Fruit fly (Drosophila melanogaster): ENCODE measurements around the gene Sfmbt.

Gene Sfmbt

DNA sequence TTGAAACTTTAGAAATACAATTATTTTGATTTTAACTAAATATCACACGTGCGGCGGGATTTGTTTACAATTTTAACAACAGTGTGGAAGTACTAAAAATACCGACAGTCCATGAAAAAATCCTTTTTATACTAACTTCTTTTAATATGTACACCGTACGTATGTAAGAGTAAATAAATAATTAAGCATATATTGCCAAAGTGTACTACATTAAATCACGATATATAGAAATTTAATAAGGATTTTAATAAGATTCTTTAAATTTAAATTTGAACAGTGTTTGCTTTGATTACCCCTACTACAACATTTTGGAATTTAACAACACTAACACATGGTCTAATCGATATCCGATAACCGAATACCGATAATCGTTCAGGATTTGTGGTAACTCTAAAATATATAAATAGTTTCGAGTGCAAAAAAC lies 45.7 kb upstream of the Sfmbt start, which contains the start of the genes Ski6 and CG16812 (continued):
- TF ChIP-seq grn (GFP tag; optimal IDR thresholded peaks at IDR 0.05) (no peak), NC2α (GFP tag; optimal IDR thresholded peaks at IDR 0.05) (no peak), lmd (GFP tag; IDR thresholded peaks at IDR 0.05) (no peak), Nf-YB (GFP tag; optimal IDR thresholded peaks at IDR 0.05) (peak; percentile 47), Rfx (GFP tag; IDR thresholded peaks at IDR 0.05) (peak; percentile 73), ems (GFP tag; optimal IDR thresholded peaks at IDR 0.05) (no peak), h (optimal IDR thresholded peaks at IDR 0.05) (no peak), amos (GFP tag; IDR thresholded peaks at IDR 0.05; ENCODE audit: partially characterized antibody) (peak; percentile 16; the same call in 1 of the 2 replicates), NfI (GFP tag; optimal IDR thresholded peaks at IDR 0.05) (peak; percentile 58), Atf3 (GFP tag; optimal IDR thresholded peaks at IDR 0.05) (no peak), HLHmδ (GFP tag; optimal IDR thresholded peaks at IDR 0.05) (no peak), CG2712 (tag; optimal IDR thresholded peaks at IDR 0.05) (peak; percentile 87), Hey (tag; optimal IDR thresholded peaks at IDR 0.05) (no peak), sc (optimal IDR thresholded peaks at IDR 0.05) (no peak), sc (GFP tag; optimal IDR thresholded peaks at IDR 0.05) (no peak), H2.0 (GFP tag; IDR thresholded peaks at IDR 0.05) (peak; percentile 68), CG4424 (GFP tag; optimal IDR thresholded peaks at IDR 0.05) (peak; percentile 63), btn (GFP tag; optimal IDR thresholded peaks at IDR 0.05) (no peak), CG3726 (GFP tag; IDR thresholded peaks at IDR 0.05) (no peak), CG13123 (GFP tag; optimal IDR thresholded peaks at IDR 0.05) (peak; percentile 67), CG9797 (GFP tag; optimal IDR thresholded peaks at IDR 0.05) (peak; percentile 67), usp (GFP tag; optimal IDR thresholded peaks at IDR 0.05) (no peak), CG33213 (GFP tag; optimal IDR thresholded peaks at IDR 0.05) (peak; percentile 33), tup (GFP tag; optimal IDR thresholded peaks at IDR 0.05) (no peak), kni (GFP tag; optimal IDR thresholded peaks at IDR 0.05) (no peak), GATAe (GFP tag; conservative IDR thresholded peaks at IDR 0.05) (no peak), CG11560 (tag; IDR thresholded peaks at IDR 0.05) (no peak), zfh2 (GFP tag; optimal IDR thresholded peaks at IDR 0.05) (peak; percentile 15), CG7556 (GFP tag; optimal IDR thresholded peaks at IDR 0.05) (peak; percentile 65), slou (GFP tag; optimal IDR thresholded peaks at IDR 0.05) (peak; percentile 39), tx (GFP tag; optimal IDR thresholded peaks at IDR 0.05) (no peak), CG2199 (GFP tag; IDR thresholded peaks at IDR 0.05) (no peak), trh (GFP tag; optimal IDR thresholded peaks at IDR 0.05) (peak; percentile 36), Poxn (GFP tag; IDR thresholded peaks at IDR 0.05) (no peak), E2f1 (GFP tag; IDR thresholded peaks at IDR 0.05) (peak; percentile 68), Lim3 (GFP tag; IDR thresholded peaks at IDR 0.05) (no peak), CG17568 (GFP tag; optimal IDR thresholded peaks at IDR 0.05) (peak; percentile 83), zen (tag; optimal IDR thresholded peaks at IDR 0.05) (peak; percentile 83), MTF-1 (GFP tag; optimal IDR thresholded peaks at IDR 0.05; ENCODE audit: borderline replicate concordance) (peak; percentile 68), Xbp1 (GFP tag; optimal IDR thresholded peaks at IDR 0.05) (peak; percentile 74), CG34224 (GFP tag; IDR thresholded peaks at IDR 0.05; ENCODE audit: partially characterized antibody) (0 out of 3 replicates have a peak, but pooled peaks have one; percentile 31), z (GFP tag; IDR thresholded peaks at IDR 0.05) (no peak), Doc2 (GFP tag; IDR thresholded peaks at IDR 0.05) (no peak), CG4707 (GFP tag; optimal IDR thresholded peaks at IDR 0.05) (no peak), odd (GFP tag; optimal IDR thresholded peaks at IDR 0.05) (no peak), Dip3 (GFP tag; optimal IDR thresholded peaks at IDR 0.05) (peak; percentile 30), maf-S (GFP tag; optimal IDR thresholded peaks at IDR 0.05) (no peak), CG5180 (GFP tag; optimal IDR thresholded peaks at IDR 0.05) (no peak), CG10274 (GFP tag; optimal IDR thresholded peaks at IDR 0.05) (no peak), ranshi (GFP tag; IDR thresholded peaks at IDR 0.05) (peak; percentile 64), CG13296 (GFP tag; optimal IDR thresholded peaks at IDR 0.05) (peak; percentile 62), Ptx1 (GFP tag; IDR thresholded peaks at IDR 0.05) (peak; percentile 77), al (GFP tag; IDR thresholded peaks at IDR 0.05) (peak; percentile 58)
